Worm (Caenorhabditis elegans): ENCODE measurements around the gene C15H11.11.

DNA sequence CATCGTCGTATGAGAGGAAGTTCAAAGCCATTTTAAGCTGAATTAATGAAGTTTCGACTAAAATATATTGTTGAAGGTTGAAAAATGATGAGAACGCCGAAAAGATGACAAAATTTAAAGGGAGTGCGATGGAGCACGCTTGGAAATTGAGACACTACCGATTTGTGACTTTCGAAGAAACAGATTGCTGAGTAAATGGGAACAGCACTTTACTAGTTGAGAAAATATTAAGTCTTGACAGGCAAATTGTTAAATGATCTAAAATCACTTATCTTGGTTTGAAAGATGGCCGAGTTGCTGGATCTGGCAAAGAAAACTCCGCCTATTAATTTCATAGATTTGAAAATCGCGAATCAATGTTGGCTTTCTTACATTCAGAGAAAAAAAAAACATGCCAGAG, 8.0 kb downstream of the C15H11.11 start, which contains the start of gene rpoa-12:
- no peak for TF ChIP-seq jun-1 (tag; optimal IDR thresholded peaks at IDR 0.05)
- TF ChIP-seq unc-62 (GFP tag; optimal IDR thresholded peaks at IDR 0.05 in 1 of 2), result no peak
- no peak for TF ChIP-seq unc-62 (tag; optimal IDR thresholded peaks at IDR 0.05)
- TF ChIP-seq aly-2 (tag; optimal IDR thresholded peaks at IDR 0.05), result no peak

Measured in whole organism, L4 larva.